Worm (Caenorhabditis elegans) whole organism, midembryonic: ENCODE results near the gene msi-1.

Source experiments
- flt-1 ChIP-seq: fragments of 200-800 bp; sonication (Bioruptor generic); IDR thresholded peaks from 2 replicates; pipeline ENCODE4 v1.3.6; 2022; ENCODE audit warnings: missing genetic modification characterization, missing compliant biosample characterization
- klf-2 ChIP-seq: fragments of 200-800 bp; sonication (Bioruptor generic); conservative IDR thresholded peaks from 2 replicates; pipeline ENCODE4 v1.3.6; 2022; ENCODE audit warnings: missing genetic modification reagents, missing genetic modification characterization, missing compliant biosample characterization
- med-1 ChIP-seq: sonication (generic microtip); optimal IDR thresholded peaks from 2 replicates; lab custom pipeline; 2017; ENCODE audit warnings: missing genetic modification characterization, mild to moderate bottlenecking, missing compliant biosample characterization, antibody characterized with exemption, missing genetic modification reagents; ENCODE audit not compliant: insufficient read depth
- ztf-29 ChIP-seq: fragments of 200-800 bp; sonication (Bioruptor generic); IDR thresholded peaks from 2 replicates; pipeline ENCODE4 v1.3.6; 2022; ENCODE audit warnings: missing genetic modification reagents, missing genetic modification characterization, missing compliant biosample characterization

DNA sequence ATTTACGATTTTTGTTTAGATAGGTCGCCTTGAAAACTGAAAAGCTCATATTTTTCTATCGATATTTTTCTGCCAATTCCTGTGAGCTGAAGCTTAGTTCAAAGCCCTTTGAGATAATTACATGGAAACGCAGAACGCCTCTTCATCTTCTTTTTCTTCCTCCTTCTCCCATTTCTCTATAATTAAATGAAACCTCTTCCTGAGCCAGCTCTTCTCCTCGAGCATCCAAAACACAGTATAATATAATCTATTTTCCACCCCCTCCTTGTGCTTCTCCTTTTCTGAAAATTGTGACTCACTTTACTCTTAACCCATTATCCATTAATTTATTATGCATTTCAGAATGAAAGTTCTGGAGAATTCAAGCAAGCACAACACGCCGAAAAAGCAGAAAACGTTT, 19.9 kb downstream of the msi-1 start, which contains the start of gene F37A8.5:
- no peak for TF ChIP-seq klf-2 (GFP tag; lab: Robert Waterston, UW)
- TF ChIP-seq ztf-29: no peak
- TF ChIP-seq med-1 (GFP tag; lab: Kevin White, UChicago): no peak
- TF ChIP-seq flt-1: no peak
